Worm (Caenorhabditis elegans): ENCODE data around the gene fubl-1.

Gene fubl-1

DNA sequence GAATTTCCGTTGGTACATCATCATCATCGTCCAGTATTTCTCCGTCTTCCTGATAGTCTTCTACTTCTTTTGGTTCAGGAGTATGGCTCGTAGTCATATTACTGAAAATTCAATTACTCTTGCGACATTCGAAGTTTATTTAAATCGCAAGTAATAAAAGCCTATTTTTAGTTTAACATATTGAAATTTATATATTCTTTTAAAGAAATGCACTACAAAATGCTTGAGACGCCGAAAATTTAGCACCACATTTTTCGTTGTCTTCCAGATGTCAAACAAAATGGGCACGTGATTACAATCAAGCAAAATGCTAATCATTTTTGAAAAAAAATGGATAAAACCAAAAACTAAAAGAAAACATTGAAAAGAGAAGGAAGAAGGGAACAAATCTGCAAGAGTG lies 26.6 kb downstream of the fubl-1 start, which contains the start of gene zhit-3:
Gene zhit-3, minus strand, starts transcription at position 101 of the 400 bp plus-strand sequence.
- TF ChIP-seq unc-62 (GFP tag; optimal IDR thresholded peaks at IDR 0.05) (no peak), snpc-4 (tag; optimal IDR thresholded peaks at IDR 0.05) (no peak)

DNA sequence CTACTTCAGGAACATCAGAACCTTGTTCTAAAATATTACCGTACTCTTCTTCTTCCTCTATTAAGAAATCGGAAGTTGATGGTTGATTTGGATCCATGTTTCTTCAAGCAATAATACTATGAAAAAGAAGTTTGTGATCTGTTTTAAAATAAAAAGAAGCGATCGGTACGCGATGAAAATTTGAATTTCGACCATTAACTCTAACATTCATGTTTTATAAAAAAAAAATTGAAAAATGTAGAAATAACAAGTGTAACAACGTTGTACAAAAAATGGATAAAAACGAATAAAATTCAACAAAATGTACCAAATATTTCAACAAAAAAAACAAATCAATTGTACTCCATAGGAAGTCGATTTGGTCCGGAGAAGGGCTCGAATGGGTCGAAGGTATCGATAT lies 28.4 kb downstream of the fubl-1 start, which contains the start of gene tftc-3:
Gene tftc-3, minus strand, starts transcription at position 101 of the 400 bp plus-strand sequence.
- no peak for TF ChIP-seq elt-3 (tag; optimal IDR thresholded peaks at IDR 0.05)
- TF ChIP-seq lin-13 (tag; optimal IDR thresholded peaks at IDR 0.05), result no peak
- TF ChIP-seq mls-2 (tag; optimal IDR thresholded peaks at IDR 0.05), result no peak
- TF ChIP-seq M03D4.4 (tag; optimal IDR thresholded peaks at IDR 0.05), result no peak

DNA sequence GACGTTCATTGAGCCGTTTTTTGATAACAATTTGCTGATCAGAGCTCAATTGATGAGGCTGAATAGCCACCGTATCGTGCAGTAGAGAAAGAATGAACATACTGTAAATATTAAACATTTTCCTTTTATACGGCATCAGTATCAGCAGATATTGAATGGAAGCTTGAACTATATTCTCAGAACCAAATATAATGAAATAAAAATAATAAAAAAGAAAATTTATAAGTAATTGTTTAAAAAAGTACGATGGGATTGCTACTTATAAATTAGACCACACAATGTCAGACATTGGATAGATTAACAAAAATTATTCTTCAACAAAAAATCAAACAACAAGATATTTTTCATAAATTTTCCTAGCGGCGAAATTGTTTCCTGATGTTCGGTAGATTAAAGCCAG lies 32.2 kb downstream of the fubl-1 start, which contains the start of gene rpc-25:
Gene rpc-25, minus strand, starts transcription at position 101 of the 400 bp plus-strand sequence.
- no peak for TF ChIP-seq nhr-237 (tag; optimal IDR thresholded peaks at IDR 0.05)
- no peak for TF ChIP-seq ceh-43 (GFP tag; optimal IDR thresholded peaks at IDR 0.05)
- TF ChIP-seq hlh-1 (tag; optimal IDR thresholded peaks at IDR 0.05), result no peak
- TF ChIP-seq mab-5 (tag; optimal IDR thresholded peaks at IDR 0.05), result no peak
- TF ChIP-seq sptf-1 (tag; optimal IDR thresholded peaks at IDR 0.05), result no peak
- no peak for TF ChIP-seq lin-32 (GFP tag; optimal IDR thresholded peaks at IDR 0.05)
- TF ChIP-seq elt-3 (tag; optimal IDR thresholded peaks at IDR 0.05), result no peak
- no peak for TF ChIP-seq zip-8 (tag; optimal IDR thresholded peaks at IDR 0.05)
- TF ChIP-seq unc-39 (tag; optimal IDR thresholded peaks at IDR 0.05), result no peak
- TF ChIP-seq pha-4 (tag; optimal IDR thresholded peaks at IDR 0.05), result no peak
- no peak for TF ChIP-seq bed-3 (GFP tag; optimal IDR thresholded peaks at IDR 0.05)

DNA sequence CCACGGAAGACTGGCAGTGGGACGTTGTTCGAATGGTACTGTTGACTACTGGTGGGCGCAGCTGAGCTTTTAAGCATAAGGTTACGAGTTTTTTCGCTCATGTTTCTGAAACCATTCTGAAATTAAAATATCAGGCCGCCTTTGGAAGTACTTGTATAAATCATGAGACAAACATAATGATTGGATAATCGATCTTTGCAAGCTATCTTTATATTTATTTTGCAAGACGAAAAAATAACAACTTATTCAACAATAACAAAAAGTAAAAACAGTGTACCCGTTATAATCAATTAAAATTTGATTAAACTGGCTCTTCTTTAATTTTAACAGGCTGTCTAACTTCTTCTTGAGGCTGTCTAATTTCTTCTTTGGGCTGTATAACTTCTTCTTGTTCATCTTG lies 33.2 kb downstream of the fubl-1 start, which contains the start of gene ZK856.16:
Gene ZK856.16, minus strand, starts transcription at position 101 of the 400 bp plus-strand sequence.
- no peak for TF ChIP-seq bed-3 (GFP tag; optimal IDR thresholded peaks at IDR 0.05)
- TF ChIP-seq flh-1 (GFP tag; optimal IDR thresholded peaks at IDR 0.05), result no peak
- no peak for TF ChIP-seq nhr-76 (tag; optimal IDR thresholded peaks at IDR 0.05)
- no peak for TF ChIP-seq pha-4 (tag; optimal IDR thresholded peaks at IDR 0.05)
- TF ChIP-seq ztf-11 (tag; optimal IDR thresholded peaks at IDR 0.05), result no peak
- no peak for TF ChIP-seq elt-3 (tag; optimal IDR thresholded peaks at IDR 0.05)
- no peak for TF ChIP-seq drap-1 (GFP tag; optimal IDR thresholded peaks at IDR 0.05)
- no peak for TF ChIP-seq mls-2 (tag; optimal IDR thresholded peaks at IDR 0.05)
- no peak for TF ChIP-seq nhr-12 (tag; optimal IDR thresholded peaks at IDR 0.05)
- no peak for TF ChIP-seq mep-1 (tag; optimal IDR thresholded peaks at IDR 0.05)
- TF ChIP-seq zip-8 (tag; optimal IDR thresholded peaks at IDR 0.05), result no peak
- no peak for TF ChIP-seq ham-2 (GFP tag; optimal IDR thresholded peaks at IDR 0.05)
- TF ChIP-seq hlh-1 (tag; optimal IDR thresholded peaks at IDR 0.05), result no peak
- no peak for TF ChIP-seq lsy-2 (tag; optimal IDR thresholded peaks at IDR 0.05)
- TF ChIP-seq ceh-39 (tag; optimal IDR thresholded peaks at IDR 0.05), result no peak
- no peak for TF ChIP-seq blmp-1 (tag; optimal IDR thresholded peaks at IDR 0.05)
- no peak for TF ChIP-seq unc-62 (GFP tag; optimal IDR thresholded peaks at IDR 0.05)
- no peak for TF ChIP-seq tbx-8 (GFP tag; optimal IDR thresholded peaks at IDR 0.05)

DNA sequence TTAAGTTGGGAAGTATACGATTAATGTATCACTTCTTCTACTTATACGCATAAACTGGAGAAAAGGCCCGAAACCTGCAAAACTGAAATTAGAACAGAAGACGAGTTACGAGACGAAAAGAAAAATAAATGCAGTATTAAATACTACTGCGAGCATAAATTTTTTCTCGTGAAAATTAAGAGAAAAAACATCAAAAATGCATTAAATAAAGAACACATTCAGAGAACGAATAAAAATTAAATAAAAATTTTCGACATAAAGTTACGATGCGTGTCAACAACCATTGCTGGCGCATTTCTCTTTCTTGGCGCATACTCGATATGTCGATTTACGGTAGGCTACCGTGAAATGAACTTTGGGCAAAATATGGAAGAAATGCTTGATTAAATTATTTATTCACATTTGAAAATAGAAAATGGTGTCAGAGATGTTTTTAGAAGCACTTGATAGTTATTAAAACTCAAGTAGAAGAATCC lies 33.8 kb downstream of the fubl-1 start, which contains the start of the genes ZK856.19 and ZK856.11:
Gene ZK856.19, minus strand, starts transcription at position 51 of the 476 bp plus-strand sequence.
Gene ZK856.11, minus strand, starts transcription at position 76 of the 476 bp plus-strand sequence.
- TF ChIP-seq pha-4 (tag; optimal IDR thresholded peaks at IDR 0.05) (peak; percentile 37), sptf-1 (tag; optimal IDR thresholded peaks at IDR 0.05) (no peak), unc-120 (tag; optimal IDR thresholded peaks at IDR 0.05; ENCODE audit: poor library complexity, severe bottlenecking) (peak; percentile 65), lsy-2 (tag; optimal IDR thresholded peaks at IDR 0.05) (peak; percentile 62)

DNA sequence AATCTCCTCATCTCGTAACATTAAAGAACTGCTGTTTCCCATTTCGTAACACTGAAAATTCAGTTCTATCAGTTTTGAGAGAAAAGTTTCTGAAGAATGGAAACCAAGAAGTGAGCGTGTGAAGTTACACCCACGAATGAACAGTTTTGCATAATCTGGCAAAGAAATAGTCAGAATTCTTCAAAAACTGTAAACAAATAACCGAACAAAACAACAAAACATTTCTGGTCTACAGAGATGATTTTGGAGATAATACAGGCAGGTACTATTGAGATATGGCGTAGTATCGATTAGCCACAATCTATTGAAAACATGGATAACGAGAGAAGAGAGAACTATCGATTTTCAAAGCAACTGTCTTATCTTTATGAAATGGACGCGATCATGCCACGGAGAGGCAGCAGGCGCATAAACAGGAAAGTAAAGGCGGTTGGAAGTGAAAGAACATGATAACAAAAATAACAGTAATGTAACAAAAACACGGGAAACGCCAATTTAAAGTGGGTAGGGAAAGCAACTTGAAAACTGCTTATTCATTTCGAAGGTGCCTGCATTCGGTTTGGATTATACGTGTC lies 35.1 kb downstream of the fubl-1 start, which contains the start of gene chpf-1:
Gene chpf-1, minus strand, starts transcription at position 51 of the 575 bp plus-strand sequence.
- no peak for TF ChIP-seq lin-32 (GFP tag; optimal IDR thresholded peaks at IDR 0.05)
- TF ChIP-seq pha-4 (tag; optimal IDR thresholded peaks at IDR 0.05), result no peak

Data from whole organism, mixed stage, embryonic.